Worm (Caenorhabditis elegans) whole organism, late embryonic: ENCODE results near the gene E04D5.4.

ENCODE experiments used
- F13H6.1 ChIP-seq: sonication (generic microtip); optimal IDR thresholded peaks from 2 replicates; lab custom pipeline; 2016; ENCODE audit warnings: missing genetic modification characterization, missing compliant biosample characterization
- fax-1 ChIP-seq: sonication (generic microtip); optimal IDR thresholded peaks from 2 replicates; lab custom pipeline; 2016; ENCODE audit warnings: missing genotype, missing genetic modification characterization, missing compliant biosample characterization
- nfya-1 ChIP-seq: sonication (generic microtip); optimal IDR thresholded peaks from 2 replicates; lab custom pipeline; 2017; ENCODE audit warnings: missing genetic modification characterization, mild to moderate bottlenecking, missing compliant biosample characterization, antibody characterized with exemption, moderate library complexity
- nhr-11 ChIP-seq: fragments of 150-350 bp; optimal IDR thresholded peaks from 2 replicates; lab custom pipeline; 2014; ENCODE audit warnings: missing biosample characterization, missing genetic modification characterization
- nhr-232 ChIP-seq: sonication (generic microtip); optimal IDR thresholded peaks from 2 replicates; lab custom pipeline; 2016; ENCODE audit warnings: missing genetic modification characterization, missing compliant biosample characterization
- odd-2 ChIP-seq: sonication (generic microtip); optimal IDR thresholded peaks from 2 replicates; lab custom pipeline; 2017; ENCODE audit warnings: antibody characterized with exemption, mild to moderate bottlenecking, missing genetic modification characterization, missing compliant biosample characterization
- pha-4 ChIP-seq: fragments of 150-350 bp; optimal IDR thresholded peaks from 2 replicates; lab custom pipeline; 2018; ENCODE audit warnings: missing biosample characterization, missing genetic modification reagents, missing genetic modification characterization
- tbx-7 ChIP-seq: sonication (generic microtip); optimal IDR thresholded peaks from 2 replicates; lab custom pipeline; 2016; ENCODE audit warnings: missing genotype, missing genetic modification characterization, missing compliant biosample characterization
- unc-86 ChIP-seq: sonication (generic microtip); optimal IDR thresholded peaks from 2 replicates; lab custom pipeline; 2016; ENCODE audit warnings: missing genetic modification characterization, missing compliant biosample characterization
- ztf-16 ChIP-seq: sonication (generic microtip); optimal IDR thresholded peaks from 2 replicates; lab custom pipeline; 2017; ENCODE audit warnings: missing genetic modification characterization, missing compliant biosample characterization

DNA sequence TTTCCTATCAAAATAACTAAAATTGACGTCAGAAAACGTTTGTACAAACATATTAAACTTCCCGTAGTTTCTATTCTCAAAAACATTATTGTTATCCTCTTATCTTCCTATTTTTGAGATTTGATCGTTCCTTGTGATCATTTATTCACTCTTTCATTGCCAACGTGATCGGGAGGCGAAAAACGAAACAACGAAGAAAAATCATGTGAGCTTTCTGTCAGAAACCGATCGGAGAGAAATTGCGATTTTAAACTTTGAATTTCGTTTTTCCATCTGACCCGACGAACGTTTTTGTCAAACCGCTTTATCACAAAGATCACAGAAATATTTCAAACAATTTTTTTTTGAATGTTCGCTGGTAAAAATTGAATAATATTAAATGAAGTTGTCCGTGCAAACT lies 6.2 kb downstream of the E04D5.4 start:
- no peak for TF ChIP-seq tbx-7 (tag; lab: Kevin White, UChicago)
- no peak for TF ChIP-seq pha-4
- TF ChIP-seq fax-1 (tag; lab: Kevin White, UChicago) = no peak
- no peak for TF ChIP-seq F13H6.1 (tag; lab: Kevin White, UChicago)
- no peak for TF ChIP-seq odd-2 (tag; lab: Kevin White, UChicago)
- TF ChIP-seq nfya-1 (tag; lab: Kevin White, UChicago) = no peak
- no peak for TF ChIP-seq nhr-232 (tag; lab: Kevin White, UChicago)
- TF ChIP-seq unc-86 (tag; lab: Kevin White, UChicago) = no peak
- TF ChIP-seq nhr-11 (tag; lab: Kevin White, UChicago) = no peak
- no peak for TF ChIP-seq ztf-16
